Fruit fly (Drosophila melanogaster) whole organism, pupa: ENCODE measurements around the gene Ace.

Experiments
- CG13204 ChIP-seq: fragments of 200-800 bp; sonication (Bioruptor generic); optimal IDR thresholded peaks from 2 replicates; lab custom pipeline; 2018; ENCODE audit warnings: missing biosample characterization, mild to moderate bottlenecking, missing genetic modification characterization, moderate library complexity
- CG9948 ChIP-seq: fragments of 200-800 bp; sonication (Bioruptor generic); optimal IDR thresholded peaks from 2 replicates; lab custom pipeline; 2018; ENCODE audit warnings: missing biosample characterization, mild to moderate bottlenecking, missing genetic modification characterization, moderate library complexity
- Pif1B ChIP-seq: fragments of 200-800 bp; sonication (Bioruptor generic); optimal IDR thresholded peaks from 3 replicates; lab custom pipeline; 2016; ENCODE audit warnings: missing biosample characterization, missing genetic modification characterization
- rn ChIP-seq: fragments of 200-800 bp; sonication (Bioruptor generic); IDR thresholded peaks from 2 replicates; pipeline ENCODE4 v1.3.6; 2022; ENCODE audit warnings: missing biosample characterization, missing genetic modification characterization

DNA sequence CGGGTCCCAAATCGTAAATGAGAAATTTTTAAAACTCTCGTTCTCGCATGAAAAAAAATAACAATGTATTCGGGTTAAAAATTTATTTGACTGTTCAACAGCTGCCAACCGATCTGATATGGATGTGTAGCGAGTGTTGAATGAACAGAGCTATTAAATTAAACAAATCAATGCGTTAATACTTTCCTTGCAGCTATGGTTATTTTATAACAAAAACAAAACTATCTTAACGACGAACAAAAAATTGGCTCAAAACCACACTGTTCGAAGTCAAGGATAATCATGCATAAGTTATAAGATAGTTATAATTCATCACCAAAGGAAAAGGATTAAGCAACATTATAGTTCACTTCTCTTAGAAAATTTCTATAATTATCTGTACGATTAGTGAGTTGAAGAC, 38.8 kb downstream of the Ace start, which contains the start of gene CG8476:
- TF ChIP-seq CG13204 (GFP tag; lab: Kevin White, UChicago) (no peak), rn (GFP tag; lab: Robert Waterston, UW) (no peak), CG9948 (tag; lab: Kevin White, UChicago) (no peak), Pif1B (no peak)
